Worm (Caenorhabditis elegans) whole organism, L1 larva: Measurements from ENCODE around the gene Y39B6A.33.

Source experiments
- Y116A8C.19 ChIP-seq: sonication (generic microtip); optimal IDR thresholded peaks from 2 replicates; lab custom pipeline; 2016; ENCODE audit warnings: missing compliant biosample characterization, missing genetic modification characterization, borderline replicate concordance
- aly-2 ChIP-seq: fragments of 150-350 bp; optimal IDR thresholded peaks from 2 replicates; lab custom pipeline; 2014; ENCODE audit warnings: missing biosample characterization, missing genetic modification characterization
- ces-1 ChIP-seq: fragments of 150-350 bp; optimal IDR thresholded peaks from 2 replicates; lab custom pipeline; 2014; ENCODE audit warnings: missing biosample characterization, missing genetic modification reagents, missing genetic modification characterization
- egl-13 ChIP-seq: sonication (generic microtip); optimal IDR thresholded peaks from 2 replicates; lab custom pipeline; 2016; ENCODE audit warnings: missing genotype, missing genetic modification reagents, missing genetic modification characterization, missing compliant biosample characterization
- elt-2 ChIP-seq: sonication (generic microtip); optimal IDR thresholded peaks from 2 replicates; lab custom pipeline; 2016; ENCODE audit warnings: missing genetic modification characterization, mild to moderate bottlenecking, inconsistent platforms, missing compliant biosample characterization, missing genetic modification reagents
- hpl-2 ChIP-seq: fragments of 150-350 bp; optimal IDR thresholded peaks from 2 replicates; lab custom pipeline; 2014; ENCODE audit warnings: missing biosample characterization, missing genetic modification reagents, missing genetic modification characterization
- jun-1 ChIP-seq: fragments of 150-350 bp; optimal IDR thresholded peaks from 2 replicates; lab custom pipeline; 2014; ENCODE audit warnings: missing biosample characterization, missing genetic modification reagents, missing genetic modification characterization
- nhr-90 ChIP-seq: sonication (generic microtip); optimal IDR thresholded peaks from 2 replicates; lab custom pipeline; 2016; ENCODE audit warnings: mild to moderate bottlenecking, missing genetic modification characterization, missing compliant biosample characterization; ENCODE audit not compliant: poor library complexity
- sox-4 ChIP-seq: sonication (generic microtip); optimal IDR thresholded peaks from 2 replicates; lab custom pipeline; 2016; ENCODE audit warnings: missing genetic modification characterization, missing compliant biosample characterization
- sptf-1 ChIP-seq: fragments of 150-350 bp; optimal IDR thresholded peaks from 2 replicates; lab custom pipeline; 2014; ENCODE audit warnings: missing biosample characterization, missing genetic modification characterization
- unc-30 ChIP-seq: sonication (generic microtip); optimal IDR thresholded peaks from 2 replicates; lab custom pipeline; 2017; ENCODE audit warnings: missing biosample characterization, missing genetic modification characterization

- TF ChIP-seq ces-1 (GFP tag; lab: Kevin White, UChicago) (no peak), aly-2 (tag; lab: Kevin White, UChicago) (no peak), egl-13 (tag; lab: Kevin White, UChicago) (no peak), elt-2 (no peak), nhr-90 (no peak), unc-30 (no peak), sox-4 (tag; lab: Kevin White, UChicago) (no peak), jun-1 (tag; lab: Kevin White, UChicago) (no peak), sptf-1 (no peak), Y116A8C.19 (tag; lab: Kevin White, UChicago) (no peak), hpl-2 (GFP tag; lab: Kevin White, UChicago) (no peak)
Measured at ce11 chrV:18969590-18970105, 32.1 kb upstream of the Y39B6A.33 start, which contains the start of gene Y39B6A.42.
